Fruit fly (Drosophila melanogaster) whole organism, pupa: ENCODE results near the gene mts.

Experiments used
- CG10348 ChIP-seq: fragments of 200-800 bp; sonication (Bioruptor generic); IDR thresholded peaks from 2 replicates; pipeline ENCODE4 v1.3.6; 2022; ENCODE audit warnings: missing biosample characterization, missing genetic modification characterization
- CG12605 ChIP-seq: fragments of 200-800 bp; sonication (Bioruptor generic); IDR thresholded peaks from 2 replicates; pipeline ENCODE4 v1.3.6; 2022; ENCODE audit warnings: missing biosample characterization, missing genetic modification characterization
- CG13204 ChIP-seq: fragments of 200-800 bp; sonication (Bioruptor generic); optimal IDR thresholded peaks from 2 replicates; lab custom pipeline; 2018; ENCODE audit warnings: missing biosample characterization, mild to moderate bottlenecking, missing genetic modification characterization, moderate library complexity
- CG14655 ChIP-seq: fragments of 200-800 bp; sonication (Bioruptor generic); optimal IDR thresholded peaks from 3 replicates; lab custom pipeline; 2017; ENCODE audit warnings: mild to moderate bottlenecking, missing biosample characterization, missing genetic modification reagents, missing genetic modification characterization
- CG15710 ChIP-seq: fragments of 200-800 bp; sonication (Bioruptor generic); optimal IDR thresholded peaks from 2 replicates; lab custom pipeline; 2018; ENCODE audit warnings: missing biosample characterization, mild to moderate bottlenecking, missing genetic modification characterization, moderate library complexity
- CG17806 ChIP-seq: fragments of 200-800 bp; sonication (Bioruptor generic); optimal IDR thresholded peaks from 2 replicates; lab custom pipeline; 2018; ENCODE audit warnings: missing biosample characterization, mild to moderate bottlenecking, missing genetic modification characterization, moderate library complexity
- CG32121 ChIP-seq: fragments of 200-800 bp; sonication (Bioruptor generic); IDR thresholded peaks from 2 replicates; pipeline ENCODE4 v1.3.6; 2022; ENCODE audit warnings: missing biosample characterization, missing genetic modification characterization
- CG34367 ChIP-seq: fragments of 200-800 bp; sonication (Bioruptor generic); optimal IDR thresholded peaks from 2 replicates; lab custom pipeline; 2018; ENCODE audit warnings: missing biosample characterization, mild to moderate bottlenecking, missing genetic modification characterization
- CG4496 ChIP-seq: fragments of 200-800 bp; sonication (Bioruptor generic); IDR thresholded peaks from 3 replicates; pipeline ENCODE4 v1.3.6; 2022; ENCODE audit warnings: missing biosample characterization, missing genetic modification characterization
- CG8159 ChIP-seq: fragments of 200-800 bp; sonication (Bioruptor generic); optimal IDR thresholded peaks from 3 replicates; lab custom pipeline; 2018; ENCODE audit warnings: missing biosample characterization, mild to moderate bottlenecking, missing genetic modification characterization, moderate library complexity
- CG8301 ChIP-seq: fragments of 200-800 bp; sonication (Bioruptor generic); optimal IDR thresholded peaks from 2 replicates; lab custom pipeline; 2018; ENCODE audit warnings: missing biosample characterization, mild to moderate bottlenecking, missing genetic modification characterization
- CG9948 ChIP-seq: fragments of 200-800 bp; sonication (Bioruptor generic); optimal IDR thresholded peaks from 2 replicates; lab custom pipeline; 2018; ENCODE audit warnings: missing biosample characterization, mild to moderate bottlenecking, missing genetic modification characterization, moderate library complexity
- D1 ChIP-seq: fragments of 200-800 bp; sonication (Bioruptor generic); optimal IDR thresholded peaks from 2 replicates; lab custom pipeline; 2018; ENCODE audit warnings: missing biosample characterization, mild to moderate bottlenecking, missing genetic modification characterization, moderate library complexity
- EcR ChIP-seq: fragments of 200-800 bp; sonication (Bioruptor generic); optimal IDR thresholded peaks from 3 replicates; lab custom pipeline; 2019; ENCODE audit warnings: missing biosample characterization, missing genetic modification characterization, mild to moderate bottlenecking, moderate library complexity, missing genetic modification reagents
- Ets98B ChIP-seq: fragments of 200-800 bp; sonication (Bioruptor generic); IDR thresholded peaks from 2 replicates; pipeline ENCODE4 v1.3.6; 2022; ENCODE audit warnings: missing biosample characterization, missing genetic modification characterization
- Pif1A ChIP-seq: fragments of 200-800 bp; sonication (Bioruptor generic); optimal IDR thresholded peaks from 3 replicates; lab custom pipeline; 2016; ENCODE audit warnings: missing biosample characterization, missing genetic modification characterization
- Pif1B ChIP-seq: fragments of 200-800 bp; sonication (Bioruptor generic); optimal IDR thresholded peaks from 3 replicates; lab custom pipeline; 2016; ENCODE audit warnings: missing biosample characterization, missing genetic modification characterization
- Snoo ChIP-seq: fragments of 200-800 bp; sonication (Bioruptor generic); optimal IDR thresholded peaks from 3 replicates; lab custom pipeline; 2017; ENCODE audit warnings: missing biosample characterization, mild to moderate bottlenecking, missing genetic modification characterization, inconsistent platforms
- fd96Ca ChIP-seq: fragments of 200-800 bp; sonication (Bioruptor generic); IDR thresholded peaks from 3 replicates; pipeline ENCODE4 v1.3.6; 2022; ENCODE audit warnings: missing biosample characterization, missing genetic modification characterization
- gl ChIP-seq: fragments of 200-800 bp; sonication (Bioruptor generic); optimal IDR thresholded peaks from 2 replicates; lab custom pipeline; 2018; ENCODE audit warnings: missing biosample characterization, mild to moderate bottlenecking, missing genetic modification characterization
- rn ChIP-seq: fragments of 200-800 bp; sonication (Bioruptor generic); IDR thresholded peaks from 2 replicates; pipeline ENCODE4 v1.3.6; 2022; ENCODE audit warnings: missing biosample characterization, missing genetic modification characterization

mts gene

DNA sequence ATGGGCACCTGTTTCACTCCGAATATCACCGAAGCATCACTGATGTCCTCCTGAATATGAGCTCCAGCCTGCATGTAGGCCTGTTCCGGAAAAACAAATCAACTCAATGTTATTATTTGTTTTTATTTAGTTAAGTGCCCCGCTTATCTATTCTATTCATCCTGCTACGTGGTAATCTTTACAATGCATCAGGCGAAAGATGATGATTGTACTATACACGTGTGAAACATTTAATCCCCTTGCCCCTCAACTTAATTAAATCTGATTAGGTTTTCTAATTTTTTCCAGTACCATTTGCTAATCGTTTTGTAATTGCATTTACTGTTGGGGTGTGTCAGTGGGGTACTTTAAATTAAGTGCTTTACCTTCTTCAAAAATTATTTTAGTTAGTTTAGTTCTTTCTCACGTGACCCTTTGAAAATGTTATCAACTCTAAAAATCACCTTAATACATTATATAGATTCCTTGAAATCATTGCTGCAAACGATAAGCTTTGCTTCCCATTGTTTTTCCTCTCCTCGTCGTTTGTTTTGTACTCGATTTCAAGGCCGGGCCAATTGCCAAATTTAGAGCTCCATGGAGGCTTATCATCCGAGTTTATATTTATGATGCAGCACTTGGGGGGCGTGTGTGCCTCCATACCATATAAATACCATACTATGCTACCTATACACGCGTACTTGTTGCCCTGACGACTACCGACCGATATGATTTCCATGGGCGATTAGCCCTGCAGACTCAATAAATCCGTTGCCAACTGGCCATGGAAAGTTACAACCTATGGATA lies 32.6 kb upstream of the mts start:
- no peak for TF ChIP-seq EcR (GFP tag; lab: Kevin White, UChicago)
- TF ChIP-seq rn = no peak
- no peak for TF ChIP-seq CG9948 (tag; lab: Kevin White, UChicago)
- no peak for TF ChIP-seq CG8301 (tag; lab: Kevin White, UChicago)
- no peak for TF ChIP-seq gl
- no peak for TF ChIP-seq fd96Ca
- no peak for TF ChIP-seq CG10348 (GFP tag; lab: Robert Waterston, UW)
- no peak for TF ChIP-seq Pif1B (GFP tag; lab: Kevin White, UChicago)
- no peak for TF ChIP-seq CG13204

DNA sequence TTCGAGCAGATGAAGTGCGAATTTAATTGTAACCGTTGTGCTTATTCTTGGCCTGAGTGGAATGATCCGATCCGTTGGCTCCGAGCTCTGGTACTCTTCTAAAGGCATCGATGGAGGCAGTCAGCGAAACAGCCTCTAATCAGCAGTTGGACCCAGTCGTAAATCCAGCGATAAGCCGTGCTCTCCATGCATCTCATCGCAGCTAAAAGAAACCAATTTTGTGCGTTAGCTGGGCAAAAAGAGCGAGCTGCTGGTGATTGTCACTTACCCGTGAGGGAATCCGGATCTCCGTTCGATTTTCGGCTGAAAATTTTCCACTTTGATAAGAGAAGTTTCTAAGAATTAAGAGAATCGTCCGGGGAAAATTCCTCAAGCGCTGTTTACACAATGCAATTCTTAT lies 31.6 kb upstream of the mts start, which contains the start of gene LKRSDH:
LKRSDH (minus strand) TSS at position 101 of the 400 bp plus-strand sequence.
- TF ChIP-seq CG14655 (GFP tag; lab: Kevin White, UChicago) (no peak), CG8301 (tag; lab: Kevin White, UChicago) (no peak), Snoo (tag; lab: Kevin White, UChicago) (no peak), CG32121 (GFP tag; lab: Robert Waterston, UW) (0 out of 2 replicates have a peak, but pooled peaks have one; percentile 17), CG4496 (GFP tag; lab: Robert Waterston, UW) (no peak), fd96Ca (no peak), D1 (no peak), Pif1B (GFP tag; lab: Kevin White, UChicago) (no peak), CG10348 (GFP tag; lab: Robert Waterston, UW) (no peak)

DNA sequence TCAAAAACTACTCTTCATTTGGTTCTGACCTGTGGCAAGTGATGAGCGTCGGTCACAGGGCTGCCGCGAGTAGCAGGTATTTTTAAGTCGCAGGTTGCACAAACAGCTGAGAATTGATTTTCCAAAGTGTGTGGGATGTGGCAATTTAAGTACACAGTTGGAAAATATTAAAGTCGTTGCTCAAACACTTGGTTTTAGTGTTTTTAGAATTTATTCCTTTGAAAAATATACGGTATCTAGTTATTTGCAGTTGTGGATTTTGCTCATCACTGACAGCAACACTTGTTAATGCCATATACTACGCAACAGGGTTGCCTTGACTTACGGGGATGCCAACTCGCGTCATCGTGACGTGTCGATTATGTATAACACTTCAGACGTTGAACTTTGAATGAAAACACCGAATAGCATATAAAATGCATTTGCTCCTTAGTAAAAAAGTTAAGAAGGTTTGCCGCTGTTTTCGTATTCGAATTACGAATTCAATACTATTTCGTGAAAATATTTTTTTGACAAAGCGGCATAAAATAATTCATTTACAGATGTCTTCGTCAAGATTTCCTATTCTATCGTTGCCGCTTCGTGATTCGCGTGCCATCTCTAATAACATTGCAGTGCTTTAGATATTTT lies 27.5 kb upstream of the mts start, which contains the start of the genes Herp and r2d2:
Herp (minus strand) TSS at position 255 of the 630 bp plus-strand sequence.
r2d2 (plus strand) TSS at position 344 of the 630 bp plus-strand sequence.
- TF ChIP-seq CG15710 (peak; percentile 88), Ets98B (peak; percentile 81), CG9948 (tag; lab: Kevin White, UChicago) (peak; percentile 82), Pif1B (GFP tag; lab: Kevin White, UChicago) (peak; percentile 84), CG4496 (GFP tag; lab: Robert Waterston, UW) (peak; percentile 87), EcR (GFP tag; lab: Kevin White, UChicago) (peak; percentile 56), CG32121 (GFP tag; lab: Robert Waterston, UW) (peak; percentile 78), CG12605 (GFP tag; lab: Robert Waterston, UW) (peak; percentile 55), CG13204 (no peak), gl (peak; percentile 73), CG8301 (tag; lab: Kevin White, UChicago) (peak; percentile 87), CG10348 (GFP tag; lab: Robert Waterston, UW) (peak; percentile 52; the same call in 1 of the 2 replicates), Snoo (tag; lab: Kevin White, UChicago) (peak; percentile 84), rn (no peak; the same call in 1 of the 2 replicates), CG8159 (tag; lab: Kevin White, UChicago) (peak; percentile 88), Pif1A (GFP tag; lab: Kevin White, UChicago) (peak; percentile 88), D1 (no peak), CG34367 (tag; lab: Kevin White, UChicago) (peak; percentile 84), CG17806 (tag; lab: Kevin White, UChicago) (peak; percentile 77), CG14655 (GFP tag; lab: Kevin White, UChicago) (peak; percentile 87), fd96Ca (peak; percentile 93)

DNA sequence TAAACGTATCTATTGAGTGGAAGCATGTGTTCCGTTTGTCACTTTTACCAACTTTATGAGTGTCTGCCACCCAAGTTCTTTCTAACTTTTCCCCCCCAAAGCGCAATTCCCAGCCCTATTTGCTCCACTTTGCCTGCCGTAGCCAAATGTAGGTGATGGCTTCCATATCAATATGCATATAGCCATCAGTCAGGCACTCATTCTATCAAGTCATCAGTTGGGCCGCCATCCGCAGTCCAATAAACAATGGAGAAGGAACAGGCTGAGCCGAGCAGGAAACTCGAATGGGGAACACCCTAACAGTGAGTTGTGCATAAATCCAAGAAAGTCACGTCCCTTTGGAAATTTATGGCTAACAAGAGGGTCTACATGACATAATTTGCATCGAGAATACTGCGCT lies 19.9 kb upstream of the mts start:
- no peak for TF ChIP-seq fd96Ca
- no peak for TF ChIP-seq Snoo (tag; lab: Kevin White, UChicago)
- no peak for TF ChIP-seq CG32121 (GFP tag; lab: Robert Waterston, UW)
- no peak for TF ChIP-seq Ets98B
- TF ChIP-seq D1 = no peak
- no peak for TF ChIP-seq gl
- TF ChIP-seq EcR (GFP tag; lab: Kevin White, UChicago) = no peak
- TF ChIP-seq rn = no peak
- TF ChIP-seq CG12605 (GFP tag; lab: Robert Waterston, UW) = no peak
- no peak for TF ChIP-seq CG10348 (GFP tag; lab: Robert Waterston, UW)
- TF ChIP-seq CG9948 (tag; lab: Kevin White, UChicago) = no peak
- TF ChIP-seq CG14655 (GFP tag; lab: Kevin White, UChicago) = no peak

DNA sequence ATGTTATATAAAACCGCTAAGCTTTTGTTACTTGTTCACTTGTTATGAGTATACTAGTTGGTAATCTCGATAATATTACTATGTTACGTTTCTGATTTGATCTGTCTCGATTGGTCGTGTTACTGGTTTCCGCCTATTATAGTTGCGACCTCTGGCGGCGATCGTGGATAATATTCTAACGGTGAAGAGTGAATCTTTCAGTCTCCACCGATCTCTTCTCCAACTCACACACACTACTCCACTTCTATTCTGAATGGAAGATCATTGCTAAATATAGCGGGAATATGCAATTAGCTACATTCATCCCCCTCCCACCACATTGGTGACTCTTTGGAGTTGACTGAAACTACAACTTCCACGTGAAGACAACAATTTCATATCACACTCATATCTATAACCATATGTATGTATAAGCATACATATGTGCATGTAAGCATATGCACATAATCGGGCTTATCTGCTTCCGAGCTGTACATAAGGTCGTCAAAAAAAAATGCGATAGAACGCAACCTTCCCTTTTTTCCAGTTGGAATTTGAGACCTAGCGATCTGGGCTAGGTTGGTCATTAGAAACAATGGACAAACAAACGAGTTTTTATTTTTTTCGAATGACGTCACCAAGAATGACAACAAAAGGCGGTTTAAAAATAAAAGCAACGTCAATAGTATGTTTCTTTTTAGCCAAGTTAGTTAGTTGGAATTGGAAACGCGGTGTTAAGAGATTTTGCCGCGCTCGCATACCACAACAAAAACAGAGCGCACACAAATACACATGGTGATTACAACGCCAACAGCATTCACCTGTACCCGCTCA lies 18.4 kb upstream of the mts start:
- peak; percentile 21 for TF ChIP-seq gl
- TF ChIP-seq CG8301 (tag; lab: Kevin White, UChicago) = no peak
- TF ChIP-seq CG13204 = no peak
- no peak for TF ChIP-seq EcR (GFP tag; lab: Kevin White, UChicago)
- no peak for TF ChIP-seq CG34367 (tag; lab: Kevin White, UChicago)
- TF ChIP-seq Snoo (tag; lab: Kevin White, UChicago) = no peak
- TF ChIP-seq rn = no peak
- TF ChIP-seq CG8159 (tag; lab: Kevin White, UChicago) = no peak
- TF ChIP-seq, all 21 proteins: peak for 1
